Worm (Caenorhabditis elegans) whole organism, midembryonic: ENCODE measurements around the gene gst-8.

Experiments
- T22C8.4 ChIP-seq: fragments of 200-800 bp; sonication (Bioruptor generic); IDR thresholded peaks from 2 replicates; pipeline ENCODE4 v1.3.6; 2022; ENCODE audit warnings: missing genetic modification characterization, missing compliant biosample characterization
- cog-1 ChIP-seq: sonication (generic microtip); optimal IDR thresholded peaks from 2 replicates; lab custom pipeline; 2016; ENCODE audit warnings: missing genetic modification characterization, missing compliant biosample characterization
- flt-1 ChIP-seq: fragments of 200-800 bp; sonication (Bioruptor generic); IDR thresholded peaks from 2 replicates; pipeline ENCODE4 v1.3.6; 2022; ENCODE audit warnings: missing genetic modification characterization, missing compliant biosample characterization
- klf-2 ChIP-seq: fragments of 200-800 bp; sonication (Bioruptor generic); conservative IDR thresholded peaks from 2 replicates; pipeline ENCODE4 v1.3.6; 2022; ENCODE audit warnings: missing genetic modification reagents, missing genetic modification characterization, missing compliant biosample characterization
- med-1 ChIP-seq: sonication (generic microtip); optimal IDR thresholded peaks from 2 replicates; lab custom pipeline; 2017; ENCODE audit warnings: missing genetic modification characterization, mild to moderate bottlenecking, missing compliant biosample characterization, antibody characterized with exemption, missing genetic modification reagents; ENCODE audit not compliant: insufficient read depth
- ref-1 ChIP-seq: fragments of 200-800 bp; sonication (Bioruptor generic); conservative IDR thresholded peaks from 2 replicates; pipeline ENCODE4 v1.3.6; 2022; ENCODE audit warnings: missing genetic modification reagents, missing genetic modification characterization, missing compliant biosample characterization
- tab-1 ChIP-seq: fragments of 200-800 bp; sonication (Bioruptor generic); IDR thresholded peaks from 2 replicates; pipeline ENCODE4 v1.3.6; 2022; ENCODE audit warnings: missing genetic modification characterization, missing compliant biosample characterization
- ztf-23 ChIP-seq: fragments of 200-800 bp; sonication (Bioruptor generic); IDR thresholded peaks from 2 replicates; pipeline ENCODE4 v1.3.6; 2022; ENCODE audit warnings: missing genetic modification reagents, missing genetic modification characterization, missing compliant biosample characterization
- ztf-29 ChIP-seq: fragments of 200-800 bp; sonication (Bioruptor generic); IDR thresholded peaks from 2 replicates; pipeline ENCODE4 v1.3.6; 2022; ENCODE audit warnings: missing genetic modification reagents, missing genetic modification characterization, missing compliant biosample characterization

DNA sequence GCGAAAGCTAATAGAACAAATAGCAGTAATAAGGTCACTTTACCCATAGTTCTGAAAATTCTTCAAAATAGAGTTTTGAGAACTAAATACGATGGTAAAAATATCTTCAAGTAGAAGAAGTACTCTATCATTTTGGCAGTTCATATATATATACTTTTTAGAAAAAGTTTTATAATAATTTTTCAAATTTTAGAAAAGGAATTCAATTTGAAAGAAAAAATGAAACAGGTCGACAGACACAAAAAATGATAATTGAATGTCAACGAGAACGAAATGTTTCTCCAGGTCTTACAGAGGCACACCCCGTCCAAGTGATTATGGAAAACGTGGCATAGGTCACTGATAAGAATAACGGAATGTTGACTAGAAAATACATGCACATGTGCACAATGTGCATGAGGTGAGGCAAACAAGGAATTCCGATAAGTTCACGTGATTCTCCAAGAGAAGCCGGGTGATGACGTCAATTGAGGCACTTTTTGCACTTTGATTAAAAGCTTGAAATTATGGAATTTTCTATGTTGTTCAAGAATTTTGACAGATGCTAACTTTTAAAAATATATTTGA is 41.8 kb downstream of the gst-8 start, which contains the start of gene aagr-2:
- TF ChIP-seq klf-2 (no peak), ref-1 (GFP tag; lab: Robert Waterston, UW) (no peak), flt-1 (GFP tag; lab: Robert Waterston, UW) (no peak), med-1 (no peak), cog-1 (tag; lab: Kevin White, UChicago) (no peak), T22C8.4 (GFP tag; lab: Robert Waterston, UW) (no peak), ztf-29 (GFP tag; lab: Robert Waterston, UW) (no peak), tab-1 (GFP tag; lab: Robert Waterston, UW) (no peak), ztf-23 (GFP tag; lab: Robert Waterston, UW) (no peak)
